Worm (Caenorhabditis elegans): ENCODE data around the gene K07H8.11.

The K07H8.11 gene

ce11 chrIV:8260848-8261638 is 14.1 kb downstream of the K07H8.11 start, which contains the start of gene vit-6 (continued):
- TF ChIP-seq him-1 (tag; optimal IDR thresholded peaks at IDR 0.05) (no peak), egrh-3 (GFP tag; IDR thresholded peaks at IDR 0.05) (no peak), aptf-3 (GFP tag; IDR thresholded peaks at IDR 0.05) (no peak), bed-2 (GFP tag; IDR thresholded peaks at IDR 0.05) (no peak), pha-4 (tag; optimal IDR thresholded peaks at IDR 0.05) (no peak), Y53G8AR.9 (GFP tag; conservative IDR thresholded peaks at IDR 0.05) (peak; percentile 58; the same call in 1 of the 2 replicates), atf-7 (tag; optimal IDR thresholded peaks at IDR 0.05) (peak; percentile 20), egl-18 (GFP tag; IDR thresholded peaks at IDR 0.05) (no peak), lin-35 (GFP tag; optimal IDR thresholded peaks at IDR 0.05) (no peak), ztf-28 (GFP tag; IDR thresholded peaks at IDR 0.05) (no peak), Y95B8A.8 (GFP tag; IDR thresholded peaks at IDR 0.05) (0 out of 2 replicates have a peak, but pooled peaks have one; percentile 27), F52B5.7 (tag; optimal IDR thresholded peaks at IDR 0.05) (peak; percentile 63), efl-1 (GFP tag; optimal IDR thresholded peaks at IDR 0.05) (no peak), dpff-1 (tag; optimal IDR thresholded peaks at IDR 0.05) (peak; percentile 45), madf-10 (tag; optimal IDR thresholded peaks at IDR 0.05) (peak; percentile 39), ztf-18 (tag; optimal IDR thresholded peaks at IDR 0.05) (no peak), snpc-3.4 (tag; optimal IDR thresholded peaks at IDR 0.05) (no peak), ceh-100 (GFP tag; IDR thresholded peaks at IDR 0.05) (no peak), F37B4.10 (GFP tag; IDR thresholded peaks at IDR 0.05) (no peak), hlh-26 (GFP tag; conservative IDR thresholded peaks at IDR 0.05) (no peak), F10E7.11 (tag; optimal IDR thresholded peaks at IDR 0.05) (no peak), B0035.1 (tag; optimal IDR thresholded peaks at IDR 0.05) (no peak), aptf-2 (GFP tag; conservative IDR thresholded peaks at IDR 0.05) (no peak), F39B2.1 (GFP tag; IDR thresholded peaks at IDR 0.05) (no peak), madf-8 (GFP tag; conservative IDR thresholded peaks at IDR 0.05) (no peak), lsy-27 (tag; optimal IDR thresholded peaks at IDR 0.05; ENCODE audit: borderline replicate concordance, insufficient read depth) (no peak), hrde-1 (tag; optimal IDR thresholded peaks at IDR 0.05; ENCODE audit: borderline replicate concordance) (no peak), ZK185.1 (tag; optimal IDR thresholded peaks at IDR 0.05; ENCODE audit: poor library complexity, severe bottlenecking) (peak; percentile 30), unc-130 (GFP tag; optimal IDR thresholded peaks at IDR 0.05) (no peak), C17E4.6 (GFP tag; IDR thresholded peaks at IDR 0.05) (no peak), zim-3 (tag; optimal IDR thresholded peaks at IDR 0.05) (no peak), madf-3 (GFP tag; IDR thresholded peaks at IDR 0.05) (no peak), sptf-2 (GFP tag; optimal IDR thresholded peaks at IDR 0.05) (no peak), tlf-1 (GFP tag; optimal IDR thresholded peaks at IDR 0.05) (no peak), B0019.2 (GFP tag; conservative IDR thresholded peaks at IDR 0.05) (no peak), egl-44 (GFP tag; IDR thresholded peaks at IDR 0.05) (no peak), madf-6 (GFP tag; IDR thresholded peaks at IDR 0.05) (no peak), sdz-38 (tag; optimal IDR thresholded peaks at IDR 0.05) (no peak), dox-1 (GFP tag; IDR thresholded peaks at IDR 0.05) (no peak), somi-1 (GFP tag; optimal IDR thresholded peaks at IDR 0.05) (no peak), bed-1 (GFP tag; IDR thresholded peaks at IDR 0.05) (no peak), ekl-4 (GFP tag; IDR thresholded peaks at IDR 0.05) (no peak; the same call in 1 of the 2 replicates), C06A6.2 (GFP tag; conservative IDR thresholded peaks at IDR 0.05) (no peak), sea-2 (GFP tag; IDR thresholded peaks at IDR 0.05) (0 out of 2 replicates have a peak, but pooled peaks have one; percentile 12), hmg-1.2 (GFP tag; IDR thresholded peaks at IDR 0.05) (peak; percentile 37; the same call in 1 of the 2 replicates), cebp-1 (GFP tag; IDR thresholded peaks at IDR 0.05) (no peak), cebp-1 (tag; optimal IDR thresholded peaks at IDR 0.05) (no peak), F57C9.4 (tag; optimal IDR thresholded peaks at IDR 0.05) (no peak)

Measured in whole organism, young adult.